Fruit fly (Drosophila melanogaster): ENCODE data around the gene CG7443.

The CG7443 gene

DNA sequence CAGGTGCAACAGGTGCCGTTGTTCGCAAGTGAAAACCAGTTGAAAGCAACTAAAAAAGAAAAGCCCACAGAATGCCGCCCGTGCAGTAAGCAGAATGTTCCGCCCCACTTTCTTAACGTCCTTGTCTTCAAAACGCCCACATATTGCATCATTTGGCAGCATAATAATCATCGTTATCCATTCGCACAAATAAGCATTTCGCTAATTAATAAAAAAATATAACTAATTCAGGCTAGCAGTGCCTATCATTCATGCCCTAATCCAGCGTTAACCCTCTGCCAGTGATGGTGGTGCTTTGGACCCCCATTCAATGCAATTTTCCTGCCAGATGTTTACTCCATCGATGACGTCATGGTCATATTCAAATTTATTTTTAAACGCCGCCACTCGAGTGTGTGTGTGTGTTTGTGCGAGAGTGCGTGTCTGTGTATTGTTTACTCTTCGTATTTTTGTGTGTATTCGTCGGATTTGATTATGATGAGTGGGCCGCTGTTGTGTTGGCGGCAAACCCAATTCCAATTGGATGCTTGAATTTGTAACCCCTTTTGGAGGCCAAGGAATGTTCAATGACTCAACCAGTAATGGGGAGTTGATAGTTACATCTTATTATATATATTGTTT lies 33.4 kb downstream of the CG7443 start (continued):
- peak; percentile 45 for TF ChIP-seq Nf-YB (GFP tag; optimal IDR thresholded peaks at IDR 0.05)
- TF ChIP-seq grn (GFP tag; optimal IDR thresholded peaks at IDR 0.05), result no peak
- TF ChIP-seq so (GFP tag; IDR thresholded peaks at IDR 0.05), result no peak
- no peak for TF ChIP-seq z (GFP tag; IDR thresholded peaks at IDR 0.05)
- TF ChIP-seq CG4820 (GFP tag; optimal IDR thresholded peaks at IDR 0.05), result no peak
- TF ChIP-seq gcm (GFP tag; optimal IDR thresholded peaks at IDR 0.05), result peak; percentile 64
- no peak for TF ChIP-seq tgo (GFP tag; IDR thresholded peaks at IDR 0.05)
- TF ChIP-seq zen (tag; optimal IDR thresholded peaks at IDR 0.05), result no peak
- TF ChIP-seq CG18764 (GFP tag; optimal IDR thresholded peaks at IDR 0.05), result no peak
- TF ChIP-seq CG34224 (GFP tag; IDR thresholded peaks at IDR 0.05; ENCODE audit: partially characterized antibody), result no peak
- no peak for TF ChIP-seq CG12104 (GFP tag; optimal IDR thresholded peaks at IDR 0.05)
- TF ChIP-seq CG3995 (GFP tag; optimal IDR thresholded peaks at IDR 0.05), result no peak
- no peak for TF ChIP-seq dm (GFP tag; optimal IDR thresholded peaks at IDR 0.05)
- TF ChIP-seq cwo (GFP tag; optimal IDR thresholded peaks at IDR 0.05), result no peak
- no peak for TF ChIP-seq CG6791 (GFP tag; IDR thresholded peaks at IDR 0.05; ENCODE audit: partially characterized antibody)
- no peak for TF ChIP-seq B-H1 (GFP tag; IDR thresholded peaks at IDR 0.05)
- no peak for TF ChIP-seq pros (GFP tag; optimal IDR thresholded peaks at IDR 0.05)
- peak; percentile 72 for TF ChIP-seq twi (tag; optimal IDR thresholded peaks at IDR 0.05)
- TF ChIP-seq sna (GFP tag; IDR thresholded peaks at IDR 0.05; ENCODE audit: partially characterized antibody), result no peak
- TF ChIP-seq btn (GFP tag; optimal IDR thresholded peaks at IDR 0.05), result no peak
- peak; percentile 2 for TF ChIP-seq CG13894 (tag; optimal IDR thresholded peaks at IDR 0.05)
- TF ChIP-seq Xbp1 (GFP tag; optimal IDR thresholded peaks at IDR 0.05), result no peak
- no peak for TF ChIP-seq CkIIα-i1 (GFP tag; IDR thresholded peaks at IDR 0.05)
- TF ChIP-seq cad (GFP tag; optimal IDR thresholded peaks at IDR 0.05), result no peak
- TF ChIP-seq CG32772 (GFP tag; IDR thresholded peaks at IDR 0.05), result no peak
- no peak for TF ChIP-seq HmgZ (tag; optimal IDR thresholded peaks at IDR 0.05)
- peak; percentile 29 for TF ChIP-seq scrt (GFP tag; optimal IDR thresholded peaks at IDR 0.05)
- no peak for TF ChIP-seq Dek (tag; optimal IDR thresholded peaks at IDR 0.05)
- peak; percentile 25 for TF ChIP-seq NfI (GFP tag; optimal IDR thresholded peaks at IDR 0.05)
- TF ChIP-seq Poxn (GFP tag; IDR thresholded peaks at IDR 0.05), result no peak
- no peak for TF ChIP-seq Sin3A (optimal IDR thresholded peaks at IDR 0.05)
- no peak for TF ChIP-seq CG13624 (GFP tag; optimal IDR thresholded peaks at IDR 0.05)
- TF ChIP-seq Vsx1 (GFP tag; optimal IDR thresholded peaks at IDR 0.05), result no peak
- no peak for TF ChIP-seq CG15073 (GFP tag; optimal IDR thresholded peaks at IDR 0.05)
- no peak for TF ChIP-seq eyg (GFP tag; optimal IDR thresholded peaks at IDR 0.05)
- TF ChIP-seq YL-1 (GFP tag; optimal IDR thresholded peaks at IDR 0.05), result no peak
- TF ChIP-seq bab2 (GFP tag; optimal IDR thresholded peaks at IDR 0.05), result no peak
- TF ChIP-seq ac (GFP tag; optimal IDR thresholded peaks at IDR 0.05), result no peak
- TF ChIP-seq tup (GFP tag; optimal IDR thresholded peaks at IDR 0.05), result no peak
- no peak for TF ChIP-seq seq (GFP tag; IDR thresholded peaks at IDR 0.05)
- peak; percentile 69 for TF ChIP-seq Deaf1 (tag; optimal IDR thresholded peaks at IDR 0.05)
- no peak for TF ChIP-seq CG31441 (GFP tag; IDR thresholded peaks at IDR 0.05)
- TF ChIP-seq sd (tag; optimal IDR thresholded peaks at IDR 0.05), result peak; percentile 83
- TF ChIP-seq CG7786 (GFP tag; optimal IDR thresholded peaks at IDR 0.05), result no peak
- TF ChIP-seq oc (tag; optimal IDR thresholded peaks at IDR 0.05), result peak; percentile 28
- no peak for TF ChIP-seq Lhr (GFP tag; optimal IDR thresholded peaks at IDR 0.05)
- TF ChIP-seq Ravus (GFP tag; IDR thresholded peaks at IDR 0.05), result no peak
- no peak for TF ChIP-seq CG17568 (GFP tag; optimal IDR thresholded peaks at IDR 0.05)
- no peak for TF ChIP-seq CG12219 (GFP tag; optimal IDR thresholded peaks at IDR 0.05)
- no peak for TF ChIP-seq HLH4C (GFP tag; IDR thresholded peaks at IDR 0.05; ENCODE audit: partially characterized antibody)
- 0 out of 3 replicates have a peak, but pooled peaks have one; percentile 2 for TF ChIP-seq row (GFP tag; IDR thresholded peaks at IDR 0.05)
